Worm (Caenorhabditis elegans) whole organism, young adult: ENCODE measurements around the gene T20G5.13.

Source experiments
- B0035.1 ChIP-seq: sonication (generic microtip); optimal IDR thresholded peaks from 2 replicates; lab custom pipeline; 2016; ENCODE audit warnings: missing genetic modification characterization, mild to moderate bottlenecking, missing compliant biosample characterization, missing genotype, missing genetic modification reagents
- B0336.3 ChIP-seq: fragments of 200-800 bp; sonication (Bioruptor generic); IDR thresholded peaks from 2 replicates; pipeline ENCODE4 v1.3.6; 2022; ENCODE audit warnings: missing genetic modification characterization, missing compliant biosample characterization
- C06A6.2 ChIP-seq: fragments of 200-800 bp; sonication (Bioruptor generic); conservative IDR thresholded peaks from 2 replicates; pipeline ENCODE4 v1.3.6; 2022; ENCODE audit warnings: missing genetic modification characterization, missing compliant biosample characterization
- C17E4.6 ChIP-seq: fragments of 200-800 bp; sonication (Bioruptor generic); IDR thresholded peaks from 2 replicates; pipeline ENCODE4 v1.3.6; 2022; ENCODE audit warnings: missing genetic modification reagents, missing genetic modification characterization, missing compliant biosample characterization
- F10E7.11 ChIP-seq: sonication (generic microtip); optimal IDR thresholded peaks from 2 replicates; lab custom pipeline; 2017; ENCODE audit warnings: mild to moderate bottlenecking, missing genetic modification characterization, moderate library complexity, missing compliant biosample characterization
- F23B12.7 ChIP-seq: sonication (generic microtip); optimal IDR thresholded peaks from 2 replicates; lab custom pipeline; 2017; ENCODE audit warnings: missing genetic modification characterization, mild to moderate bottlenecking, missing compliant biosample characterization, antibody characterized with exemption, moderate library complexity; ENCODE audit not compliant: insufficient read depth
- F33H1.4 ChIP-seq: fragments of 200-800 bp; sonication (Bioruptor generic); IDR thresholded peaks from 2 replicates; pipeline ENCODE4 v1.3.6; 2022; ENCODE audit warnings: missing genetic modification reagents, missing genetic modification characterization, missing compliant biosample characterization
- F37B4.10 ChIP-seq: fragments of 200-800 bp; sonication (Bioruptor generic); IDR thresholded peaks from 2 replicates; pipeline ENCODE4 v1.3.6; 2022; ENCODE audit warnings: missing genetic modification characterization, missing compliant biosample characterization
- F52B5.7 ChIP-seq: sonication (generic microtip); optimal IDR thresholded peaks from 2 replicates; lab custom pipeline; 2016; ENCODE audit warnings: mild to moderate bottlenecking, missing genetic modification characterization, missing compliant biosample characterization
- K12H6.12 ChIP-seq: fragments of 200-800 bp; sonication (Bioruptor generic); optimal IDR thresholded peaks from 2 replicates; lab custom pipeline; 2018; ENCODE audit warnings: mild to moderate bottlenecking, missing genetic modification characterization, missing compliant biosample characterization
- Y53F4B.3 ChIP-seq: fragments of 200-800 bp; sonication (Bioruptor generic); IDR thresholded peaks from 2 replicates; pipeline ENCODE4 v1.3.6; 2022; ENCODE audit warnings: missing genetic modification reagents, missing genetic modification characterization, missing compliant biosample characterization
- Y67H2A.10 ChIP-seq: fragments of 200-800 bp; sonication (Bioruptor generic); conservative IDR thresholded peaks from 2 replicates; pipeline ENCODE4 v1.3.6; 2022; ENCODE audit warnings: missing genetic modification reagents, missing genetic modification characterization, missing compliant biosample characterization
- Y79H2A.3 ChIP-seq: fragments of 200-800 bp; sonication (Bioruptor generic); conservative IDR thresholded peaks from 2 replicates; pipeline ENCODE4 v1.3.6; 2022; ENCODE audit warnings: missing genetic modification reagents, missing genetic modification characterization, missing compliant biosample characterization
- Y95B8A.8 ChIP-seq: fragments of 200-800 bp; sonication (Bioruptor generic); IDR thresholded peaks from 2 replicates; pipeline ENCODE4 v1.3.6; 2022; ENCODE audit warnings: missing genetic modification reagents, missing genetic modification characterization, missing compliant biosample characterization
- ZK185.1 ChIP-seq: sonication (generic microtip); optimal IDR thresholded peaks from 2 replicates; lab custom pipeline; 2016; ENCODE audit warnings: mild to moderate bottlenecking, missing genetic modification characterization, missing compliant biosample characterization; ENCODE audit not compliant: poor library complexity, severe bottlenecking
- aptf-3 ChIP-seq: fragments of 200-800 bp; sonication (Bioruptor generic); IDR thresholded peaks from 2 replicates; pipeline ENCODE4 v1.3.6; 2022; ENCODE audit warnings: missing genetic modification characterization, missing compliant biosample characterization
- athp-1 ChIP-seq: sonication (generic microtip); optimal IDR thresholded peaks from 2 replicates; lab custom pipeline; 2017; ENCODE audit warnings: mild to moderate bottlenecking, missing genetic modification characterization, missing compliant biosample characterization
- bed-2 ChIP-seq: fragments of 200-800 bp; sonication (Bioruptor generic); IDR thresholded peaks from 2 replicates; pipeline ENCODE4 v1.3.6; 2022; ENCODE audit warnings: missing genetic modification reagents, missing genetic modification characterization, missing compliant biosample characterization
- cebp-2 ChIP-seq: fragments of 200-800 bp; sonication (Bioruptor generic); IDR thresholded peaks from 2 replicates; pipeline ENCODE4 v1.3.6; 2022; ENCODE audit warnings: missing genetic modification characterization, missing compliant biosample characterization
- ceh-40 ChIP-seq: fragments of 200-800 bp; sonication (Bioruptor generic); IDR thresholded peaks from 2 replicates; pipeline ENCODE4 v1.3.6; 2022; ENCODE audit warnings: missing genetic modification characterization, missing compliant biosample characterization
- fkh-3 ChIP-seq: sonication (generic microtip); optimal IDR thresholded peaks from 2 replicates; lab custom pipeline; 2016; ENCODE audit warnings: mild to moderate bottlenecking, missing genetic modification characterization, missing compliant biosample characterization
- him-1 ChIP-seq: sonication (generic microtip); optimal IDR thresholded peaks from 2 replicates; lab custom pipeline; 2016; ENCODE audit warnings: missing genotype, missing genetic modification reagents, missing genetic modification characterization, missing compliant biosample characterization
- hrde-1 ChIP-seq: sonication (generic microtip); optimal IDR thresholded peaks from 2 replicates; lab custom pipeline; 2016; ENCODE audit warnings: missing genetic modification characterization, mild to moderate bottlenecking, missing compliant biosample characterization, moderate library complexity, missing genotype, missing genetic modification reagents, borderline replicate concordance
- lin-26 ChIP-seq: fragments of 200-800 bp; sonication (Bioruptor generic); IDR thresholded peaks from 2 replicates; pipeline ENCODE4 v1.3.6; 2022; ENCODE audit warnings: missing genetic modification reagents, missing genetic modification characterization, missing compliant biosample characterization
- lin-40 ChIP-seq: sonication (generic microtip); optimal IDR thresholded peaks from 2 replicates; lab custom pipeline; 2016; ENCODE audit warnings: missing genetic modification characterization, mild to moderate bottlenecking, missing compliant biosample characterization, missing genotype, missing genetic modification reagents
- lir-1 ChIP-seq: fragments of 200-800 bp; sonication (Bioruptor generic); conservative IDR thresholded peaks from 2 replicates; pipeline ENCODE4 v1.3.6; 2022; ENCODE audit warnings: missing genetic modification reagents, missing genetic modification characterization, missing compliant biosample characterization
- lsl-1 ChIP-seq: fragments of 200-800 bp; sonication (Bioruptor generic); optimal IDR thresholded peaks from 2 replicates; lab custom pipeline; 2018; ENCODE audit warnings: mild to moderate bottlenecking, missing genetic modification characterization, moderate library complexity, missing compliant biosample characterization
- madf-6 ChIP-seq: fragments of 200-800 bp; sonication (Bioruptor generic); IDR thresholded peaks from 2 replicates; pipeline ENCODE4 v1.3.6; 2022; ENCODE audit warnings: missing genetic modification reagents, missing genetic modification characterization, missing compliant biosample characterization
- madf-8 ChIP-seq: fragments of 200-800 bp; sonication (Bioruptor generic); conservative IDR thresholded peaks from 2 replicates; pipeline ENCODE4 v1.3.6; 2022; ENCODE audit warnings: missing genetic modification reagents, missing genetic modification characterization, missing compliant biosample characterization
- mcd-1 ChIP-seq: fragments of 200-800 bp; sonication (Bioruptor generic); IDR thresholded peaks from 2 replicates; pipeline ENCODE4 v1.3.6; 2022; ENCODE audit warnings: missing genetic modification reagents, missing genetic modification characterization, missing compliant biosample characterization
- mes-4 ChIP-seq: sonication (generic microtip); optimal IDR thresholded peaks from 2 replicates; lab custom pipeline; 2016; ENCODE audit warnings: missing genotype, missing genetic modification characterization, missing compliant biosample characterization
- nhr-120 ChIP-seq: fragments of 200-800 bp; sonication (Bioruptor generic); IDR thresholded peaks from 2 replicates; pipeline ENCODE4 v1.3.6; 2022; ENCODE audit warnings: missing genetic modification characterization, missing compliant biosample characterization
- pbrm-1 ChIP-seq: fragments of 200-800 bp; sonication (Bioruptor generic); IDR thresholded peaks from 2 replicates; pipeline ENCODE4 v1.3.6; 2022; ENCODE audit warnings: missing genetic modification reagents, missing genetic modification characterization, missing compliant biosample characterization
- pha-4 ChIP-seq: fragments of 150-350 bp; sonication (generic microtip); optimal IDR thresholded peaks from 2 replicates; lab custom pipeline; 2014; ENCODE audit warnings: missing biosample characterization, missing genetic modification reagents, missing genetic modification characterization
- rec-8 ChIP-seq, 2 experiments: sonication (generic microtip); optimal IDR thresholded peaks; 2 replicates each; lab custom pipeline; 2016; ENCODE audit warnings: mild to moderate bottlenecking in 2 of 2, missing genetic modification characterization in 2 of 2, missing genetic modification reagents in 2 of 2, missing genotype in 2 of 2, missing biosample characterization in 1 of 2, missing compliant biosample characterization in 1 of 2, moderate library complexity in 1 of 2
- rpc-1 ChIP-seq, 2 experiments: fragments of 150-350 bp in 1 of 2; sonication (generic microtip) in 1 of 2; optimal IDR thresholded peaks; 2 replicates each; lab custom pipeline; 2014 to 2018; ENCODE audit warnings: missing biosample characterization in 1 of 2, missing genetic modification characterization in 1 of 2, missing genetic modification reagents in 1 of 2, missing genotype in 1 of 2
- snpc-1.3 ChIP-seq: sonication (generic microtip); optimal IDR thresholded peaks from 2 replicates; lab custom pipeline; 2017; ENCODE audit warnings: missing genetic modification characterization, mild to moderate bottlenecking, missing compliant biosample characterization, antibody characterized with exemption, moderate library complexity, missing genotype, missing genetic modification reagents; ENCODE audit not compliant: insufficient read depth
- snpc-3.4 ChIP-seq: sonication (generic microtip); optimal IDR thresholded peaks from 2 replicates; lab custom pipeline; 2017; ENCODE audit warnings: missing genetic modification characterization, mild to moderate bottlenecking, missing compliant biosample characterization, antibody characterized with exemption, moderate library complexity, missing genotype, missing genetic modification reagents
- snpc-4 ChIP-seq, 5 experiments: fragments of 150-350 bp in 1 of 5; sonication (generic microtip) in 4 of 5; optimal IDR thresholded peaks; 2 replicates each; lab custom pipeline; 2014 to 2018; ENCODE audit warnings: missing genetic modification characterization in 5 of 5, missing biosample characterization in 3 of 5, antibody characterized with exemption in 2 of 5, mild to moderate bottlenecking in 2 of 5, missing compliant biosample characterization in 2 of 5, missing genotype in 2 of 5, moderate library complexity in 2 of 5, missing genetic modification reagents in 1 of 5
- tbp1 ChIP-seq: fragments of 200-800 bp; sonication (Bioruptor generic); optimal IDR thresholded peaks from 2 replicates; lab custom pipeline; 2018; ENCODE audit warnings: mild to moderate bottlenecking, missing genetic modification characterization, missing compliant biosample characterization
- tlf-1 ChIP-seq: fragments of 200-800 bp; sonication (Bioruptor generic); optimal IDR thresholded peaks from 2 replicates; lab custom pipeline; 2018; ENCODE audit warnings: mild to moderate bottlenecking, missing genetic modification characterization, missing compliant biosample characterization
- zfh-2 ChIP-seq: fragments of 200-800 bp; sonication (Bioruptor generic); conservative IDR thresholded peaks from 2 replicates; pipeline ENCODE4 v1.3.6; 2022; ENCODE audit warnings: missing genetic modification reagents, missing genetic modification characterization, missing compliant biosample characterization
- ztf-25 ChIP-seq: fragments of 200-800 bp; sonication (Bioruptor generic); IDR thresholded peaks from 2 replicates; pipeline ENCODE4 v1.3.6; 2022; ENCODE audit warnings: missing genetic modification reagents, missing genetic modification characterization, missing compliant biosample characterization
- ztf-26 ChIP-seq: sonication (generic microtip); optimal IDR thresholded peaks from 2 replicates; lab custom pipeline; 2017; ENCODE audit warnings: missing genetic modification characterization, missing compliant biosample characterization
- ztf-6 ChIP-seq: fragments of 200-800 bp; sonication (Bioruptor generic); IDR thresholded peaks from 2 replicates; pipeline ENCODE4 v1.3.6; 2022; ENCODE audit warnings: missing genetic modification reagents, missing genetic modification characterization, missing compliant biosample characterization

T20G5.13 gene

ce11 chrIII:10202894-10203871, 2.0 kb upstream of the T20G5.13 start, which contains the start of gene chc-1 (continued):
- TF ChIP-seq tbp1 (GFP tag; lab: Kevin White, UChicago), result no peak
- no peak for TF ChIP-seq hrde-1 (tag; lab: Kevin White, UChicago)
- no peak for TF ChIP-seq Y95B8A.8 (GFP tag; lab: Robert Waterston, UW)
- TF ChIP-seq aptf-3 (GFP tag; lab: Robert Waterston, UW), result 0 out of 2 replicates have a peak, but pooled peaks have one; percentile 39
- TF ChIP-seq fkh-3 (tag; lab: Kevin White, UChicago), result no peak
- TF ChIP-seq Y79H2A.3 (GFP tag; lab: Robert Waterston, UW), result no peak
- no peak for TF ChIP-seq ceh-40
- no peak for TF ChIP-seq pha-4 (tag; lab: Kevin White, UChicago)
- TF ChIP-seq nhr-120 (GFP tag; lab: Robert Waterston, UW), result no peak
- TF ChIP-seq zfh-2 (GFP tag; lab: Robert Waterston, UW), result no peak
- TF ChIP-seq mcd-1 (GFP tag; lab: Robert Waterston, UW), result peak; percentile 67
- TF ChIP-seq K12H6.12 (tag; lab: Kevin White, UChicago), result no peak
- no peak for TF ChIP-seq B0336.3 (GFP tag; lab: Robert Waterston, UW)
- TF ChIP-seq bed-2 (GFP tag; lab: Robert Waterston, UW), result no peak
- no peak for TF ChIP-seq lin-26
- no peak for TF ChIP-seq athp-1 (tag; lab: Kevin White, UChicago)
- TF ChIP-seq ZK185.1, result no peak
- TF ChIP-seq him-1 (tag; lab: Kevin White, UChicago), result no peak
- no peak for TF ChIP-seq snpc-1.3
- peak; percentile 20 for TF ChIP-seq tlf-1 (GFP tag; lab: Kevin White, UChicago)
- TF ChIP-seq lin-40, result no peak
- no peak for TF ChIP-seq cebp-2
- no peak for TF ChIP-seq Y53F4B.3 (GFP tag; lab: Robert Waterston, UW)
- TF ChIP-seq C17E4.6 (GFP tag; lab: Robert Waterston, UW), result no peak
- no peak for TF ChIP-seq ztf-25 (GFP tag; lab: Robert Waterston, UW)
- TF ChIP-seq lir-1, result no peak
- TF ChIP-seq madf-8 (GFP tag; lab: Robert Waterston, UW), result peak; percentile 75
- no peak for TF ChIP-seq ztf-26 (tag; lab: Kevin White, UChicago)
- TF ChIP-seq B0035.1 (tag; lab: Kevin White, UChicago), result no peak
- no peak for TF ChIP-seq mes-4 (tag; lab: Kevin White, UChicago)
- peak; percentile 87 for TF ChIP-seq lsl-1 (GFP tag; lab: Kevin White, UChicago)
- TF ChIP-seq F37B4.10 (GFP tag; lab: Robert Waterston, UW), result no peak
- TF ChIP-seq F52B5.7 (tag; lab: Kevin White, UChicago), result no peak
- no peak for TF ChIP-seq pbrm-1 (GFP tag; lab: Robert Waterston, UW)
- no peak for TF ChIP-seq F23B12.7
- TF ChIP-seq madf-6, result peak; percentile 90
- no peak for TF ChIP-seq snpc-3.4
- no peak for TF ChIP-seq rec-8 (tag; optimal IDR thresholded peaks at IDR 0.05; lab: Kevin White, UChicago)
- no peak for TF ChIP-seq ztf-6 (GFP tag; lab: Robert Waterston, UW)
- TF ChIP-seq F33H1.4 (GFP tag; lab: Robert Waterston, UW), result peak; percentile 77
- TF ChIP-seq C06A6.2 (GFP tag; lab: Robert Waterston, UW), result no peak
- TF ChIP-seq snpc-4 (GFP tag; optimal IDR thresholded peaks at IDR 0.05; lab: Kevin White, UChicago), result no peak
- TF ChIP-seq snpc-4 (tag; optimal IDR thresholded peaks at IDR 0.05; lab: Kevin White, UChicago), result no peak
- no peak for TF ChIP-seq rpc-1 (optimal IDR thresholded peaks at IDR 0.05; lab: Kevin White, UChicago)
- no peak for TF ChIP-seq rpc-1 (tag; optimal IDR thresholded peaks at IDR 0.05; lab: Kevin White, UChicago)
- no peak for TF ChIP-seq Y67H2A.10 (GFP tag; lab: Robert Waterston, UW)
- no peak for TF ChIP-seq F10E7.11 (tag; lab: Kevin White, UChicago)
